Fruit fly (Drosophila melanogaster) whole organism, wandering third instar larva: ENCODE measurements around the gene CG42671.

Experiments used
- Dif ChIP-seq: fragments of 200-275, 200-300 bp; sonication (Bioruptor generic); optimal IDR thresholded peaks from 2 replicates; lab custom pipeline; 2018; ENCODE audit warnings: missing biosample characterization, missing genetic modification characterization; ENCODE audit not compliant: partially characterized antibody
- Hnf4 ChIP-seq: fragments of 200-800 bp; sonication (Bioruptor generic); optimal IDR thresholded peaks from 2 replicates; lab custom pipeline; 2016; ENCODE audit warnings: missing biosample characterization, mild to moderate bottlenecking, missing genetic modification characterization
- OdsH ChIP-seq: fragments of 200-800 bp; sonication (Bioruptor generic); optimal IDR thresholded peaks from 2 replicates; lab custom pipeline; 2016; ENCODE audit warnings: missing biosample characterization, mild to moderate bottlenecking, missing genetic modification characterization
- brk ChIP-seq: fragments of 200-800 bp; sonication (Bioruptor generic); optimal IDR thresholded peaks from 2 replicates; lab custom pipeline; 2016; ENCODE audit warnings: missing biosample characterization, mild to moderate bottlenecking, missing genetic modification characterization
- dl ChIP-seq, 2 experiments: fragments of 175-275, 200-275 bp in 1 of 2; fragments of 200-275 bp in 1 of 2; sonication (Bioruptor generic); optimal IDR thresholded peaks; lab custom pipeline; 2018; ENCODE audit warnings: mild to moderate bottlenecking in 2 of 2, missing biosample characterization in 2 of 2, missing genetic modification characterization in 2 of 2, moderate library complexity in 2 of 2; ENCODE audit not compliant: partially characterized antibody in 2 of 2, insufficient read depth in 1 of 2
- ey ChIP-seq: fragments of 200-800 bp; sonication (Bioruptor generic); optimal IDR thresholded peaks from 2 replicates; lab custom pipeline; 2016; ENCODE audit warnings: missing biosample characterization, missing genetic modification characterization
- fru ChIP-seq: fragments of 200-800 bp; sonication (Bioruptor generic); optimal IDR thresholded peaks from 3 replicates; lab custom pipeline; 2016; ENCODE audit warnings: missing biosample characterization, mild to moderate bottlenecking, missing genetic modification characterization
- lola ChIP-seq: fragments of >200 bp; optimal IDR thresholded peaks from 2 replicates; lab custom pipeline; 2017; ENCODE audit warnings: missing biosample characterization, missing genetic modification characterization

DNA sequence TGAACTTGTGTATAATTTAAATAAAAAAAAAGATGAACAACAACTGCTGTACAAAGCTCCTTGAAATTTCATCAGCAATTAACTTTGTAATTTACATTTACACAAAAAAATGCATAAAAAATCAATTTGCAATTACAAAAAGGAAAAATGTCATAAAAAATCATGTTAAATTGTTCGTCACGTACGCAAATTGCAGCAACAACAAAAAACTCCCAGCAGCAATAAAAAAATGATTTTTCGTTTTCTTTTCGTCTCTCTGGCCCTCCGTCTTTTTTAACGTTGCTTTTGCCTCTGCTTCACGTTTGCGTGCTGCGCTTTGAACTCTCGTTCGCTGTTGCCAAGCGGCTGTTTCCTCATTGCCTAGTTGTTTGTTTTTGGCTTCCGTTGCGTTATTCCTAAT lies 38.8 kb downstream of the CG42671 start:
- no peak for TF ChIP-seq ey (GFP tag; lab: Kevin White, UChicago)
- no peak for TF ChIP-seq Hnf4 (GFP tag; lab: Kevin White, UChicago)
- no peak for TF ChIP-seq lola
- TF ChIP-seq dl (GFP tag; optimal IDR thresholded peaks at IDR 0.05; lab: Kevin White, UChicago; ENCODE audit: insufficient read depth in 1 of 2, partially characterized antibody in 2 of 2) = no peak
- TF ChIP-seq Dif (GFP tag; lab: Kevin White, UChicago) = no peak
- no peak for TF ChIP-seq fru (GFP tag; lab: Kevin White, UChicago)
- TF ChIP-seq brk (GFP tag; lab: Kevin White, UChicago) = peak; percentile 19
- TF ChIP-seq OdsH (GFP tag; lab: Kevin White, UChicago) = no peak
